Worm (Caenorhabditis elegans): ENCODE measurements around the gene T03F6.10.

The T03F6.10 gene

ce11 chrIII:13393647-13394046 lies 15.5 kb upstream of the T03F6.10 start, which contains the start of gene qdpr-1:
TSS of gene qdpr-1 (plus strand) at chrIII:13393910.
- TF ChIP-seq unc-62 (GFP tag; optimal IDR thresholded peaks at IDR 0.05) (no peak), ztf-3 (GFP tag; optimal IDR thresholded peaks at IDR 0.05) (no peak), atf-7 (tag; optimal IDR thresholded peaks at IDR 0.05) (no peak), sea-2 (GFP tag; IDR thresholded peaks at IDR 0.05) (no peak), nhr-80 (tag; optimal IDR thresholded peaks at IDR 0.05) (no peak), ekl-4 (GFP tag; IDR thresholded peaks at IDR 0.05) (no peak), F22D6.2 (tag; optimal IDR thresholded peaks at IDR 0.05) (no peak), K12H6.12 (tag; optimal IDR thresholded peaks at IDR 0.05) (no peak)

ce11 chrIII:13393239-13393638 lies 15.1 kb upstream of the T03F6.10 start, which contains the start of gene dnj-17:
TSS of gene dnj-17 (minus strand) at chrIII:13393339.
- TF ChIP-seq hmg-1.2 (GFP tag; IDR thresholded peaks at IDR 0.05): peak; percentile 72
- no peak for TF ChIP-seq sptf-2 (GFP tag; optimal IDR thresholded peaks at IDR 0.05)

ce11 chrIII:13390789-13391188 lies 12.6 kb upstream of the T03F6.10 start:
- TF ChIP-seq C17E4.6 (GFP tag; IDR thresholded peaks at IDR 0.05) (no peak), hmg-20 (GFP tag; IDR thresholded peaks at IDR 0.05) (no peak)

ce11 chrIII:13389078-13389477 lies 10.9 kb upstream of the T03F6.10 start, which contains the start of gene T03F6.3:
TSS of gene T03F6.3 (plus strand) at chrIII:13389395.
- TF ChIP-seq efl-1 (GFP tag; optimal IDR thresholded peaks at IDR 0.05) (peak; percentile 34), nhr-90 (tag; optimal IDR thresholded peaks at IDR 0.05) (no peak), F33H1.4 (GFP tag; IDR thresholded peaks at IDR 0.05) (peak; percentile 66), madf-8 (GFP tag; conservative IDR thresholded peaks at IDR 0.05) (0 out of 2 replicates have a peak, but pooled peaks have one; percentile 18), xnd-1 (tag; optimal IDR thresholded peaks at IDR 0.05) (peak; percentile 26), lsl-1 (GFP tag; optimal IDR thresholded peaks at IDR 0.05) (peak; percentile 67), him-1 (tag; optimal IDR thresholded peaks at IDR 0.05) (no peak), madf-6 (GFP tag; IDR thresholded peaks at IDR 0.05) (0 out of 2 replicates have a peak, but pooled peaks have one; percentile 47), nfyb-1 (GFP tag; IDR thresholded peaks at IDR 0.05) (no peak), Y56A3A.18 (GFP tag; IDR thresholded peaks at IDR 0.05) (no peak), aptf-3 (GFP tag; IDR thresholded peaks at IDR 0.05) (no peak)

ce11 chrIII:13388621-13389020 lies 10.5 kb upstream of the T03F6.10 start:
- TF ChIP-seq rcor-1 (GFP tag; IDR thresholded peaks at IDR 0.05): no peak
- no peak for TF ChIP-seq let-526 (GFP tag; IDR thresholded peaks at IDR 0.05)
- no peak for TF ChIP-seq atf-7 (tag; optimal IDR thresholded peaks at IDR 0.05)
- no peak for TF ChIP-seq lin-26 (GFP tag; IDR thresholded peaks at IDR 0.05)
- peak; percentile 43 for TF ChIP-seq nhr-80 (tag; optimal IDR thresholded peaks at IDR 0.05)
- no peak for TF ChIP-seq B0019.2 (GFP tag; conservative IDR thresholded peaks at IDR 0.05)

- TF ChIP-seq ztf-28 (GFP tag; IDR thresholded peaks at IDR 0.05): no peak
- TF ChIP-seq nhr-27 (tag; optimal IDR thresholded peaks at IDR 0.05): no peak
- TF ChIP-seq F52B5.7 (tag; optimal IDR thresholded peaks at IDR 0.05): no peak
- no peak for TF ChIP-seq athp-1 (tag; optimal IDR thresholded peaks at IDR 0.05)
These were observed 7.7 kb upstream of the T03F6.10 start, which contains the start of gene T03F6.4 for ce11 chrIII:13385850-13386249. TSS of gene T03F6.4 (plus strand) at chrIII:13386150.

All from whole organism, young adult.